Fruit fly (Drosophila melanogaster) whole organism, embryonic: ENCODE results near the gene Grip75.

Source experiments
- Abd-B ChIP-seq: fragments of 200-800 bp; sonication (Bioruptor generic); optimal IDR thresholded peaks from 2 replicates; lab custom pipeline; 2018; ENCODE audit warnings: missing biosample characterization, mild to moderate bottlenecking, missing genetic modification characterization, moderate library complexity
- Blimp-1 ChIP-seq: fragments of 200-800 bp; sonication (Bioruptor generic); optimal IDR thresholded peaks from 3 replicates; lab custom pipeline; 2018; ENCODE audit warnings: missing biosample characterization, missing genetic modification characterization, mild to moderate bottlenecking, moderate library complexity, missing genetic modification reagents
- CG10431 ChIP-seq: fragments of 200-800 bp; sonication (Bioruptor generic); optimal IDR thresholded peaks from 3 replicates; lab custom pipeline; 2018; ENCODE audit warnings: missing biosample characterization, mild to moderate bottlenecking, missing genetic modification characterization
- CG13624 ChIP-seq: fragments of 200-800 bp; sonication (Bioruptor generic); optimal IDR thresholded peaks from 2 replicates; lab custom pipeline; 2016; ENCODE audit warnings: missing biosample characterization, missing genetic modification characterization
- CG30431 ChIP-seq: fragments of 200-800 bp; sonication (Bioruptor generic); optimal IDR thresholded peaks from 2 replicates; lab custom pipeline; 2017; ENCODE audit warnings: missing biosample characterization, missing genetic modification characterization
- CG6683 ChIP-seq: fragments of 200-800 bp; sonication (Bioruptor generic); optimal IDR thresholded peaks from 2 replicates; lab custom pipeline; 2017; ENCODE audit warnings: missing biosample characterization, mild to moderate bottlenecking, missing genetic modification characterization, missing genetic modification reagents
- CG6813 ChIP-seq: fragments of 200-800 bp; sonication (Bioruptor generic); optimal IDR thresholded peaks from 2 replicates; lab custom pipeline; 2017; ENCODE audit warnings: missing biosample characterization, missing genetic modification characterization, mild to moderate bottlenecking, moderate library complexity, missing genetic modification reagents
- CG7963 ChIP-seq: fragments of 200-800 bp; sonication (Bioruptor generic); IDR thresholded peaks from 3 replicates; pipeline ENCODE4 v1.3.6; 2022; ENCODE audit warnings: missing biosample characterization, missing genetic modification characterization; ENCODE audit not compliant: partially characterized antibody
- Mes4 ChIP-seq: fragments of 200-800 bp; sonication (Bioruptor generic); optimal IDR thresholded peaks from 2 replicates; lab custom pipeline; 2016; ENCODE audit warnings: missing biosample characterization, missing genetic modification characterization
- ato ChIP-seq: fragments of 200-800 bp; sonication (Bioruptor generic); IDR thresholded peaks from 2 replicates; pipeline ENCODE4 v1.3.6; 2022; ENCODE audit warnings: missing biosample characterization, missing genetic modification characterization; ENCODE audit not compliant: partially characterized antibody
- hbn ChIP-seq: fragments of 200-800 bp; sonication (Bioruptor generic); IDR thresholded peaks from 2 replicates; pipeline ENCODE4 v1.3.6; 2022; ENCODE audit warnings: missing biosample characterization, missing genetic modification characterization; ENCODE audit not compliant: partially characterized antibody
- lov ChIP-seq, 2 experiments: fragments of 200-800 bp in 1 of 2; fragments of >200 bp in 1 of 2; sonication (Bioruptor generic) in 1 of 2; IDR thresholded peaks in 1 of 2; optimal IDR thresholded peaks in 1 of 2; 2 replicates in 1 of 2; 3 replicates in 1 of 2; pipeline versions ENCODE4 v1.3.6 to Lab custom; 2017 to 2022; ENCODE audit warnings: missing biosample characterization in 1 of 2, missing genetic modification characterization in 1 of 2

- TF ChIP-seq CG10431 (GFP tag; lab: Kevin White, UChicago) (no peak), hbn (GFP tag; lab: Robert Waterston, UW) (no peak), lov (optimal IDR thresholded peaks at IDR 0.05; lab: Kevin White, UChicago) (no peak), lov (GFP tag; IDR thresholded peaks at IDR 0.05; lab: Robert Waterston, UW) (no peak), CG13624 (GFP tag; lab: Kevin White, UChicago) (no peak), Mes4 (GFP tag; lab: Kevin White, UChicago) (no peak), Abd-B (GFP tag; lab: Kevin White, UChicago) (no peak), CG6813 (GFP tag; lab: Kevin White, UChicago) (no peak), CG6683 (GFP tag; lab: Kevin White, UChicago) (no peak), Blimp-1 (GFP tag; lab: Kevin White, UChicago) (no peak), ato (no peak), CG7963 (no peak), CG30431 (GFP tag; lab: Kevin White, UChicago) (no peak)
Observed at dm6 chr2L:10474815-10475214, 8.3 kb upstream of the Grip75 start.
